Worm (Caenorhabditis elegans) whole organism, L1 larva: ENCODE measurements around the gene shc-3.

Experiments
- C04F5.9 ChIP-seq: sonication (generic microtip); optimal IDR thresholded peaks from 2 replicates; lab custom pipeline; 2016; ENCODE audit warnings: missing genetic modification characterization, missing compliant biosample characterization
- C16A3.4 ChIP-seq: fragments of 150-350 bp; optimal IDR thresholded peaks from 2 replicates; lab custom pipeline; 2014; ENCODE audit warnings: missing biosample characterization, missing genetic modification characterization
- C34B4.2 ChIP-seq: sonication (generic microtip); optimal IDR thresholded peaks from 2 replicates; lab custom pipeline; 2017; ENCODE audit warnings: mild to moderate bottlenecking, missing genetic modification characterization, missing compliant biosample characterization
- aly-2 ChIP-seq: fragments of 150-350 bp; optimal IDR thresholded peaks from 2 replicates; lab custom pipeline; 2014; ENCODE audit warnings: missing biosample characterization, missing genetic modification characterization
- blmp-1 ChIP-seq: fragments of 150-350 bp; optimal IDR thresholded peaks from 2 replicates; lab custom pipeline; 2014; ENCODE audit warnings: missing biosample characterization, missing genetic modification characterization
- ceh-82 ChIP-seq, 3 experiments: fragments of 150-350 bp in 1 of 3; sonication (generic microtip) in 2 of 3; optimal IDR thresholded peaks; 2 replicates each; lab custom pipeline; 2014 to 2017; ENCODE audit warnings: missing biosample characterization in 3 of 3, missing genetic modification characterization in 3 of 3
- ces-1 ChIP-seq: fragments of 150-350 bp; optimal IDR thresholded peaks from 2 replicates; lab custom pipeline; 2014; ENCODE audit warnings: missing biosample characterization, missing genetic modification reagents, missing genetic modification characterization
- efl-1 ChIP-seq, 4 experiments: fragments of 150-350 bp; optimal IDR thresholded peaks in 3 of 4; peaks in 1 of 4; 1 replicate in 1 of 4; 2 replicates in 3 of 4; lab custom pipeline; 2014; ENCODE audit warnings: missing biosample characterization in 2 of 4, missing genetic modification characterization in 2 of 4, missing genetic modification reagents in 2 of 4
- egl-13 ChIP-seq: sonication (generic microtip); optimal IDR thresholded peaks from 2 replicates; lab custom pipeline; 2016; ENCODE audit warnings: missing genotype, missing genetic modification reagents, missing genetic modification characterization, missing compliant biosample characterization
- egl-27 ChIP-seq, 2 experiments: fragments of 150-350 bp in 1 of 2; sonication (generic microtip); optimal IDR thresholded peaks; 3 replicates each; lab custom pipeline; 2017 to 2018; ENCODE audit warnings: missing biosample characterization in 2 of 2, missing genetic modification characterization in 2 of 2, missing genetic modification reagents in 2 of 2
- elt-2 ChIP-seq: sonication (generic microtip); optimal IDR thresholded peaks from 2 replicates; lab custom pipeline; 2016; ENCODE audit warnings: missing genetic modification characterization, mild to moderate bottlenecking, inconsistent platforms, missing compliant biosample characterization, missing genetic modification reagents
- elt-3 ChIP-seq, 6 experiments: fragments of 150-350 bp in 1 of 6; sonication (generic microtip); optimal IDR thresholded peaks; 2 replicates each; lab custom pipeline; 2017 to 2018; ENCODE audit warnings: missing biosample characterization in 6 of 6, missing genetic modification characterization in 6 of 6, inconsistent platforms in 1 of 6
- fkh-10 ChIP-seq: sonication (generic microtip); optimal IDR thresholded peaks from 2 replicates; lab custom pipeline; 2017; ENCODE audit warnings: missing biosample characterization, missing genetic modification reagents, missing genetic modification characterization
- fos-1 ChIP-seq: fragments of 150-350 bp; optimal IDR thresholded peaks from 2 replicates; lab custom pipeline; 2014; ENCODE audit warnings: missing biosample characterization, missing genetic modification characterization
- hlh-4 ChIP-seq: sonication (generic microtip); optimal IDR thresholded peaks from 2 replicates; lab custom pipeline; 2016; ENCODE audit warnings: mild to moderate bottlenecking, missing genetic modification characterization, missing compliant biosample characterization
- hpl-2 ChIP-seq: fragments of 150-350 bp; optimal IDR thresholded peaks from 2 replicates; lab custom pipeline; 2014; ENCODE audit warnings: missing biosample characterization, missing genetic modification reagents, missing genetic modification characterization
- irx-1 ChIP-seq: sonication (generic microtip); optimal IDR thresholded peaks from 2 replicates; lab custom pipeline; 2016; ENCODE audit warnings: missing genetic modification characterization, missing compliant biosample characterization
- lin-13 ChIP-seq: fragments of 150-350 bp; optimal IDR thresholded peaks from 2 replicates; lab custom pipeline; 2014; ENCODE audit warnings: missing biosample characterization, missing genetic modification reagents, missing genetic modification characterization
- lin-14 ChIP-seq: fragments of 200-800 bp; sonication (Bioruptor generic); optimal IDR thresholded peaks from 2 replicates; lab custom pipeline; 2018; ENCODE audit warnings: mild to moderate bottlenecking, missing genetic modification characterization, moderate library complexity, missing compliant biosample characterization
- lin-15B ChIP-seq: fragments of 150-350 bp; sonication (generic microtip); optimal IDR thresholded peaks from 3 replicates; lab custom pipeline; 2014; ENCODE audit warnings: missing biosample characterization, missing genetic modification characterization
- lin-35 ChIP-seq, 2 experiments: fragments of 150-350 bp; optimal IDR thresholded peaks; 2 replicates each; lab custom pipeline; 2014; ENCODE audit warnings: missing biosample characterization in 2 of 2, missing genetic modification characterization in 2 of 2, missing genetic modification reagents in 2 of 2
- lin-39 ChIP-seq: fragments of 150-350 bp; optimal IDR thresholded peaks from 2 replicates; lab custom pipeline; 2014; ENCODE audit warnings: missing biosample characterization, missing genetic modification reagents, missing genetic modification characterization
- lsy-2 ChIP-seq, 2 experiments: fragments of 150-350 bp; optimal IDR thresholded peaks; 2 replicates each; lab custom pipeline; 2014; ENCODE audit warnings: missing biosample characterization in 2 of 2, missing genetic modification characterization in 2 of 2
- mab-9 ChIP-seq: fragments of 200-800 bp; sonication (Bioruptor generic); IDR thresholded peaks from 2 replicates; pipeline ENCODE4 v1.3.6; 2022; ENCODE audit warnings: missing genetic modification reagents, missing genetic modification characterization, missing compliant biosample characterization
- nhr-12 ChIP-seq: sonication (generic microtip); optimal IDR thresholded peaks from 2 replicates; lab custom pipeline; 2017; ENCODE audit warnings: missing biosample characterization, missing genetic modification characterization
- nhr-20 ChIP-seq: sonication (generic microtip); optimal IDR thresholded peaks from 2 replicates; lab custom pipeline; 2016; ENCODE audit warnings: mild to moderate bottlenecking, missing genetic modification characterization, missing compliant biosample characterization
- nhr-28 ChIP-seq: fragments of 150-350 bp; optimal IDR thresholded peaks from 2 replicates; lab custom pipeline; 2014; ENCODE audit warnings: missing biosample characterization, missing genetic modification characterization
- nhr-71 ChIP-seq: sonication (generic microtip); optimal IDR thresholded peaks from 2 replicates; lab custom pipeline; 2016; ENCODE audit warnings: mild to moderate bottlenecking, missing genetic modification characterization, moderate library complexity, missing compliant biosample characterization
- nhr-77 ChIP-seq: fragments of 150-350 bp; optimal IDR thresholded peaks from 2 replicates; lab custom pipeline; 2014; ENCODE audit warnings: missing biosample characterization, missing genetic modification characterization
- nhr-85 ChIP-seq: sonication (generic microtip); peaks from one replicate; lab custom pipeline; 2016; ENCODE audit warnings: missing genetic modification characterization, inconsistent platforms, missing compliant biosample characterization
- nhr-90 ChIP-seq: sonication (generic microtip); optimal IDR thresholded peaks from 2 replicates; lab custom pipeline; 2016; ENCODE audit warnings: mild to moderate bottlenecking, missing genetic modification characterization, missing compliant biosample characterization; ENCODE audit not compliant: poor library complexity
- pag-3 ChIP-seq: sonication (generic microtip); optimal IDR thresholded peaks from 2 replicates; lab custom pipeline; 2017; ENCODE audit warnings: missing genetic modification characterization, mild to moderate bottlenecking, missing compliant biosample characterization, antibody characterized with exemption, borderline replicate concordance; ENCODE audit not compliant: insufficient read depth
- pqm-1 ChIP-seq: sonication (generic microtip); optimal IDR thresholded peaks from 3 replicates; lab custom pipeline; 2017; ENCODE audit warnings: missing biosample characterization, missing genetic modification characterization
- rnt-1 ChIP-seq: sonication (generic microtip); optimal IDR thresholded peaks from 2 replicates; lab custom pipeline; 2016; ENCODE audit warnings: mild to moderate bottlenecking, missing genetic modification characterization, moderate library complexity, missing compliant biosample characterization
- snpc-4 ChIP-seq: fragments of 150-350 bp; optimal IDR thresholded peaks from 2 replicates; lab custom pipeline; 2014; ENCODE audit warnings: missing biosample characterization, missing genetic modification characterization
- snu-23 ChIP-seq: sonication (generic microtip); optimal IDR thresholded peaks from 2 replicates; lab custom pipeline; 2016; ENCODE audit warnings: missing genetic modification characterization, missing compliant biosample characterization
- sptf-1 ChIP-seq: fragments of 150-350 bp; optimal IDR thresholded peaks from 2 replicates; lab custom pipeline; 2014; ENCODE audit warnings: missing biosample characterization, missing genetic modification characterization
- sup-37 ChIP-seq: fragments of 200-800 bp; sonication (Bioruptor generic); optimal IDR thresholded peaks from 2 replicates; lab custom pipeline; 2018; ENCODE audit warnings: mild to moderate bottlenecking, missing genetic modification characterization, missing compliant biosample characterization
- tbx-2 ChIP-seq: sonication (generic microtip); optimal IDR thresholded peaks from 2 replicates; lab custom pipeline; 2016; ENCODE audit warnings: missing genetic modification characterization, missing compliant biosample characterization
- tlp-1 ChIP-seq: fragments of 150-350 bp; optimal IDR thresholded peaks from 2 replicates; lab custom pipeline; 2014; ENCODE audit warnings: missing biosample characterization, missing genetic modification characterization
- unc-130 ChIP-seq: fragments of 150-350 bp; optimal IDR thresholded peaks from 2 replicates; lab custom pipeline; 2017; ENCODE audit warnings: missing biosample characterization, missing genetic modification characterization, inconsistent platforms
- unc-30 ChIP-seq: sonication (generic microtip); optimal IDR thresholded peaks from 2 replicates; lab custom pipeline; 2017; ENCODE audit warnings: missing biosample characterization, missing genetic modification characterization
- unc-62 ChIP-seq: fragments of 150-350 bp; optimal IDR thresholded peaks from 2 replicates; lab custom pipeline; 2014; ENCODE audit warnings: missing biosample characterization, missing genetic modification reagents, missing genetic modification characterization
- xbp-1 ChIP-seq: sonication (generic microtip); optimal IDR thresholded peaks from 2 replicates; lab custom pipeline; 2016; ENCODE audit warnings: missing genetic modification characterization, missing compliant biosample characterization
- zip-4 ChIP-seq: fragments of 200-800 bp; sonication (Bioruptor generic); optimal IDR thresholded peaks from 2 replicates; lab custom pipeline; 2018; ENCODE audit warnings: mild to moderate bottlenecking, missing genetic modification characterization, moderate library complexity, missing compliant biosample characterization
- ztf-11 ChIP-seq, 2 experiments: sonication (generic microtip); optimal IDR thresholded peaks; 2 replicates each; lab custom pipeline; 2016 to 2017; ENCODE audit warnings: missing genetic modification characterization in 2 of 2, missing biosample characterization in 1 of 2, missing compliant biosample characterization in 1 of 2
- ztf-4 ChIP-seq: fragments of 150-350 bp; optimal IDR thresholded peaks from 2 replicates; lab custom pipeline; 2014; ENCODE audit warnings: missing biosample characterization, missing genetic modification characterization

Gene shc-3

ce11 chrX:13670966-13671365, 46.4 kb upstream of the shc-3 start:
- TF ChIP-seq rnt-1 (tag; lab: Kevin White, UChicago), result peak; percentile 34
- peak; percentile 66 for TF ChIP-seq blmp-1 (tag; lab: Kevin White, UChicago)
- TF ChIP-seq ztf-11 (tag; optimal IDR thresholded peaks at IDR 0.05; lab: Kevin White, UChicago), result peak in 1 of 2 experiments; percentile 23
- peak; percentile 30 for TF ChIP-seq lin-14 (GFP tag; lab: Kevin White, UChicago)
- no peak for TF ChIP-seq nhr-28 (tag; lab: Kevin White, UChicago)

DNA sequence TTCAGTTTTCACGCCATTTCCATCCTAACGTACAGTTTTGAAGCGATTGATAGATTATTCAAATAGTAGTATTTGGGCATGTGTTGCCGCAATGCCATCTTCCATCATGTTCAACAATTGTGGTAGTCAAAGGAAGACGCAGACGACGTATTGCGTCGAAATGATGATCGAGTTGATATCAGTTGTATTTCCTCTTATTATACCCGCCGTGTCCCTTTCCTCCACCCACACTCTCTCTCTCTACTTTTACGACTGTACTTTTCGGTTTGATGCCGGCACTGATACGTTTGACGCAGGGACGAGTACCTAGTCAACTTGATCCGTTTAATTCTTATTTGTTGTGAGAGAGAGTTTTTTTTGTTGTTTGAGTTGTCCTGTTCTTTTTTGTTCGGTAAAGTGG, 44.7 kb upstream of the shc-3 start:
- TF ChIP-seq efl-1 (optimal IDR thresholded peaks at IDR 0.05; lab: Kevin White, UChicago) (no peak), efl-1 (GFP tag; optimal IDR thresholded peaks at IDR 0.05 in 1 of 2; lab: Kevin White, UChicago) (peak in 1 of 2 experiments; percentile 26), unc-62 (GFP tag; lab: Kevin White, UChicago) (no peak), nhr-90 (peak; percentile 26), lin-15B (tag; lab: Kevin White, UChicago) (no peak), rnt-1 (tag; lab: Kevin White, UChicago) (no peak), elt-2 (tag; lab: Kevin White, UChicago) (peak; percentile 24), blmp-1 (tag; lab: Kevin White, UChicago) (peak; percentile 75), pag-3 (tag; lab: Kevin White, UChicago) (peak; percentile 63), xbp-1 (tag; lab: Kevin White, UChicago) (no peak), lsy-2 (tag; optimal IDR thresholded peaks at IDR 0.05; lab: Kevin White, UChicago) (peak in 1 of 2 experiments; percentile 27), irx-1 (tag; lab: Kevin White, UChicago) (no peak), snu-23 (GFP tag; lab: Kevin White, UChicago) (peak; percentile 55), ztf-11 (tag; optimal IDR thresholded peaks at IDR 0.05; lab: Kevin White, UChicago) (no peak), nhr-20 (tag; lab: Kevin White, UChicago) (peak; percentile 15), nhr-71 (tag; lab: Kevin White, UChicago) (peak; percentile 13), lin-13 (GFP tag; lab: Kevin White, UChicago) (no peak), lin-35 (GFP tag; optimal IDR thresholded peaks at IDR 0.05; lab: Kevin White, UChicago) (peak in 1 of 2 experiments; percentile 38), nhr-12 (tag; lab: Kevin White, UChicago) (no peak), nhr-85 (peak; percentile 69), elt-3 (tag; optimal IDR thresholded peaks at IDR 0.05; lab: Kevin White, UChicago) (peak in 2 of 6 experiments; percentile 4 to 63), aly-2 (tag; lab: Kevin White, UChicago) (no peak), ztf-4 (no peak), lin-14 (GFP tag; lab: Kevin White, UChicago) (peak; percentile 65)

- TF ChIP-seq hlh-4 (tag; lab: Kevin White, UChicago), result no peak
- TF ChIP-seq fos-1, result no peak
- TF ChIP-seq C04F5.9 (tag; lab: Kevin White, UChicago), result no peak
- no peak for TF ChIP-seq hpl-2 (GFP tag; lab: Kevin White, UChicago)
- no peak for TF ChIP-seq egl-13 (tag; lab: Kevin White, UChicago)
- TF ChIP-seq nhr-85, result peak; percentile 80
- TF ChIP-seq sup-37 (GFP tag; lab: Kevin White, UChicago), result no peak
- peak in 1 of 2 experiments; percentile 27 for TF ChIP-seq lin-35 (GFP tag; optimal IDR thresholded peaks at IDR 0.05; lab: Kevin White, UChicago)
- TF ChIP-seq snpc-4 (tag; lab: Kevin White, UChicago), result no peak
- TF ChIP-seq nhr-20 (tag; lab: Kevin White, UChicago), result peak; percentile 43
- peak in 1 of 2 experiments; percentile 20 for TF ChIP-seq efl-1 (optimal IDR thresholded peaks at IDR 0.05; lab: Kevin White, UChicago)
- peak in 1 of 2 experiments; percentile 41 for TF ChIP-seq efl-1 (GFP tag; optimal IDR thresholded peaks at IDR 0.05 in 1 of 2; lab: Kevin White, UChicago)
- no peak for TF ChIP-seq pqm-1
- TF ChIP-seq C34B4.2 (tag; lab: Kevin White, UChicago), result no peak
- TF ChIP-seq tbx-2, result no peak
- no peak for TF ChIP-seq unc-30
- TF ChIP-seq lin-13 (GFP tag; lab: Kevin White, UChicago), result no peak
- TF ChIP-seq ceh-82 (tag; optimal IDR thresholded peaks at IDR 0.05; lab: Kevin White, UChicago), result peak in 1 of 3 experiments; percentile 30
- no peak for TF ChIP-seq unc-130 (tag; lab: Kevin White, UChicago)
- peak; percentile 36 for TF ChIP-seq snu-23 (GFP tag; lab: Kevin White, UChicago)
- TF ChIP-seq zip-4 (GFP tag; lab: Kevin White, UChicago), result no peak
- TF ChIP-seq ces-1 (GFP tag; lab: Kevin White, UChicago), result no peak
- TF ChIP-seq lin-39 (tag; lab: Kevin White, UChicago), result no peak
- TF ChIP-seq mab-9 (GFP tag; lab: Robert Waterston, UW), result no peak
- no peak for TF ChIP-seq tlp-1 (tag; lab: Kevin White, UChicago)
- peak; percentile 34 for TF ChIP-seq nhr-77
- TF ChIP-seq egl-27 (tag; optimal IDR thresholded peaks at IDR 0.05; lab: Kevin White, UChicago), result no peak
- no peak for TF ChIP-seq C16A3.4 (tag; lab: Kevin White, UChicago)
- TF ChIP-seq sptf-1 (tag; lab: Kevin White, UChicago), result no peak
- TF ChIP-seq fkh-10, result no peak
These were observed 41.9 kb upstream of the shc-3 start for ce11 chrX:13675444-13675843.
